Worm (Caenorhabditis elegans): Measurements from ENCODE around the gene kcmf-1.
A peak's percentile ranks its signal among the peaks of the same experiment; 100 is the strongest.

kcmf-1 gene

DNA sequence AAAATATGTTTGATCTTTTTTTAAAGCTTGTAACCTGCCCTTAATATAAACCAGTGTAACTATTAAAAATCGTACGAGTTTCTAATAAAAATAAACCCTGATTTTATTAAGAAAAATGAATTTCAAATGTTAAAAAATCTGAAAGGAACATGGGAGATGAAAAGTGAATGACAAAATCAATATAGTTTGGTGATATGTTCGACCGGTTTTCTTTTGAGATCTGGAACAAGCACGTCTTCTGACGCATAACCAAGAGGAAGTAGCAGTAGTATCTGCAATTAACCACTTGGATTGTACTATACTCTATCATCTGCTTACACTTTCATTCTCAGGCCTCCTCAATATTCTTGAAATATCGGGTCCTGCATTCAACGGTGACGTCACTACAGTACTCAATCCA, 47.9 kb downstream of the kcmf-1 start:
- TF ChIP-seq cnd-1 (tag; optimal IDR thresholded peaks at IDR 0.05) (no peak), ces-1 (GFP tag; optimal IDR thresholded peaks at IDR 0.05) (no peak), ceh-83 (GFP tag; optimal IDR thresholded peaks at IDR 0.05) (no peak), ztf-11 (tag; optimal IDR thresholded peaks at IDR 0.05) (no peak), sptf-1 (tag; optimal IDR thresholded peaks at IDR 0.05) (no peak), unc-62 (GFP tag; optimal IDR thresholded peaks at IDR 0.05) (no peak), M03D4.4 (tag; optimal IDR thresholded peaks at IDR 0.05) (no peak)

DNA sequence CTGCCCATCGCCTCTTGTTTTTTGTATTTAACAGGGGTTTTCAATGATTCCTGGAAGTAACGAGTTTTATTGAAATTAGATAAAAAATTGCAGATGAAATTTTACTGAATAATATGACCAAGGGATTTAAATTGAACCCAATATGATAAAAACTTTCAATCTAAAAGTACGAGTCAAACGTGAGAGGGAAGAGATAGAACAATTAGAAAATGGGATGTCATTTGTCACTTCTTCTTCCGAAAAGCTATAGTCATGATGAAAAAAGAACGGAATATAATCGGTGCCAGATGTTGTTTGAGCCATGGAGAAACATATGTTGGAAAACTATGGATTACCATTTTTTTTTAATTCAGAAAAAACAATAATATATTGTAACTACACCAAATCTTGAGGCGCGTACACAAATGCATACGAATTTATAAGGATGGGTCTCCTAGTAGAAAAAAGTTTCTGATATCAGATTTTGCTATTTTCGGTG, 49.7 kb downstream of the kcmf-1 start, which contains the start of gene sup-18:
Gene sup-18 (minus strand): TSS at position 51 of the 478 bp plus-strand sequence.
- TF ChIP-seq ceh-83 (GFP tag; optimal IDR thresholded peaks at IDR 0.05), result no peak
- no peak for TF ChIP-seq unc-62 (GFP tag; optimal IDR thresholded peaks at IDR 0.05)
- no peak for TF ChIP-seq nhr-76 (tag; optimal IDR thresholded peaks at IDR 0.05)
- TF ChIP-seq pha-4 (tag; optimal IDR thresholded peaks at IDR 0.05), result no peak
- no peak for TF ChIP-seq ham-2 (GFP tag; optimal IDR thresholded peaks at IDR 0.05)
- no peak for TF ChIP-seq ztf-11 (tag; optimal IDR thresholded peaks at IDR 0.05)
- TF ChIP-seq M03D4.4 (tag; optimal IDR thresholded peaks at IDR 0.05), result no peak
- TF ChIP-seq snpc-4 (tag; optimal IDR thresholded peaks at IDR 0.05), result no peak
- no peak for TF ChIP-seq mep-1 (tag; optimal IDR thresholded peaks at IDR 0.05)
- TF ChIP-seq mls-2 (tag; optimal IDR thresholded peaks at IDR 0.05), result no peak
- TF ChIP-seq lin-32 (GFP tag; optimal IDR thresholded peaks at IDR 0.05), result no peak
- no peak for TF ChIP-seq ceh-39 (tag; optimal IDR thresholded peaks at IDR 0.05)
- TF ChIP-seq nhr-12 (tag; optimal IDR thresholded peaks at IDR 0.05), result no peak
- TF ChIP-seq cnd-1 (tag; optimal IDR thresholded peaks at IDR 0.05), result no peak
- no peak for TF ChIP-seq sptf-1 (tag; optimal IDR thresholded peaks at IDR 0.05)

DNA sequence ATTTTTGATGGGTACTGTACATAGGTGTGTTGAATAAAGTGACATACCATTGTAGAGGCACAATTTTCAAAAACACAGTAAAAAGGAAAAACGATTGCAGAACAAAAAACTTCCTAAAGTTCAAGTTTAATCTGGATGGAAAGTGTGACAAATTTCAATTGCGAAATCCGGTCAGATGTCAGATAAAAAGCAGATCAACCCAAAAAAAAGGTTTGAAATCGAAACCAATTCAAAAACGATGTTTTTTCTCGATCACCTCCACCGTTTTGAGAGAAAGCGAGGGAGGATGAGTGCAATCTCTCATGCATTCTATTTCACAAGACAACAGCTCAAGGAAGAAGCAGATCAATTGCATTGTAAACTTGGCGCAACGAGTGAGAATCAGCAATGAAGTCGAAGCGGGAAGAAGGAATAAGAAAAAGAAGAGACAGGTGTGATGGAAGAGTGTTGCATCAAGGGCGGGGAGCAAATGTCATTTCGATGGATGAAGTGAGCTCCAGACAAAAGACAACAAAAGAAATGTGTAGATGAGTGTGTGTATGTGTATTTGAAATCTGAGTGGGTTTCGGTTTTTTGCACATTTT, 51.0 kb downstream of the kcmf-1 start:
- TF ChIP-seq nhr-237 (tag; optimal IDR thresholded peaks at IDR 0.05), result no peak
- TF ChIP-seq snpc-4 (tag; optimal IDR thresholded peaks at IDR 0.05), result no peak
- TF ChIP-seq nhr-28 (tag; optimal IDR thresholded peaks at IDR 0.05), result no peak
- no peak for TF ChIP-seq blmp-1 (tag; optimal IDR thresholded peaks at IDR 0.05)
- TF ChIP-seq unc-62 (GFP tag; optimal IDR thresholded peaks at IDR 0.05), result peak; percentile 46
- no peak for TF ChIP-seq zip-8 (tag; optimal IDR thresholded peaks at IDR 0.05)
- TF ChIP-seq nhr-2 (tag; optimal IDR thresholded peaks at IDR 0.05), result no peak
- TF ChIP-seq unc-120 (tag; optimal IDR thresholded peaks at IDR 0.05; ENCODE audit: poor library complexity, severe bottlenecking), result peak; percentile 57
- TF ChIP-seq mab-5 (tag; optimal IDR thresholded peaks at IDR 0.05), result no peak
- no peak for TF ChIP-seq unc-39 (tag; optimal IDR thresholded peaks at IDR 0.05)
- peak; percentile 75 for TF ChIP-seq hlh-1 (tag; optimal IDR thresholded peaks at IDR 0.05)
- no peak for TF ChIP-seq ces-1 (GFP tag; optimal IDR thresholded peaks at IDR 0.05)
- TF ChIP-seq drap-1 (GFP tag; optimal IDR thresholded peaks at IDR 0.05), result no peak
